Fruit fly (Drosophila melanogaster) whole organism, embryonic: ENCODE results near the gene CG31548.

Experiments
- Adf1 ChIP-seq: fragments of 200-800 bp; sonication (Bioruptor generic); IDR thresholded peaks from 2 replicates; pipeline ENCODE4 v1.3.6; 2022; ENCODE audit warnings: missing biosample characterization, missing genetic modification characterization
- Atf-2 ChIP-seq: fragments of 200-800 bp; sonication (Bioruptor generic); optimal IDR thresholded peaks from 2 replicates; lab custom pipeline; 2016; ENCODE audit warnings: missing biosample characterization, missing genetic modification characterization
- CG10366 ChIP-seq: fragments of 200-800 bp; sonication (Bioruptor generic); IDR thresholded peaks from 2 replicates; pipeline ENCODE4 v1.3.6; 2022; ENCODE audit warnings: missing biosample characterization, missing genetic modification characterization
- CG11398 ChIP-seq: fragments of 200-800 bp; sonication (Bioruptor generic); optimal IDR thresholded peaks from 2 replicates; lab custom pipeline; 2016; ENCODE audit warnings: missing biosample characterization, missing genetic modification characterization
- CG12155 ChIP-seq: fragments of 200-800 bp; sonication (Bioruptor generic); optimal IDR thresholded peaks from 3 replicates; lab custom pipeline; 2016; ENCODE audit warnings: missing biosample characterization, missing genetic modification characterization
- CG13123 ChIP-seq: fragments of 200-800 bp; sonication (Bioruptor generic); optimal IDR thresholded peaks from 2 replicates; lab custom pipeline; 2016; ENCODE audit warnings: missing biosample characterization, missing genetic modification characterization
- CG14965 ChIP-seq: fragments of 200-800 bp; sonication (Bioruptor generic); optimal IDR thresholded peaks from 2 replicates; lab custom pipeline; 2016; ENCODE audit warnings: missing biosample characterization, missing genetic modification characterization, borderline replicate concordance
- CG15479 ChIP-seq: fragments of 200-800 bp; sonication (Bioruptor generic); optimal IDR thresholded peaks from 3 replicates; lab custom pipeline; 2019; ENCODE audit warnings: missing biosample characterization, mild to moderate bottlenecking, missing genetic modification characterization, moderate library complexity
- CG1602 ChIP-seq: fragments of 200-800 bp; sonication (Bioruptor generic); optimal IDR thresholded peaks from 3 replicates; lab custom pipeline; 2016; ENCODE audit warnings: missing biosample characterization, missing genetic modification characterization
- CG18764 ChIP-seq: fragments of 200-800 bp; sonication (Bioruptor generic); optimal IDR thresholded peaks from 3 replicates; lab custom pipeline; 2016; ENCODE audit warnings: missing biosample characterization, missing genetic modification characterization
- CG2712 ChIP-seq: fragments of 200-800 bp; optimal IDR thresholded peaks from 3 replicates; lab custom pipeline; 2019; ENCODE audit warnings: missing biosample characterization, mild to moderate bottlenecking, missing genetic modification characterization, moderate library complexity
- CG32767 ChIP-seq: fragments of 200-800 bp; sonication (Bioruptor generic); IDR thresholded peaks from 2 replicates; pipeline ENCODE4 v1.3.6; 2022; ENCODE audit warnings: missing biosample characterization, missing genetic modification characterization
- CG42726 ChIP-seq: fragments of 200-800 bp; sonication (Bioruptor generic); IDR thresholded peaks from 2 replicates; pipeline ENCODE4 v1.3.6; 2022; ENCODE audit warnings: missing biosample characterization, missing genetic modification characterization; ENCODE audit not compliant: partially characterized antibody
- CG6175 ChIP-seq: fragments of 200-800 bp; sonication (Bioruptor generic); IDR thresholded peaks from 3 replicates; pipeline ENCODE4 v1.3.6; 2022; ENCODE audit warnings: missing biosample characterization, missing genetic modification characterization
- CG8478 ChIP-seq: fragments of >200 bp; optimal IDR thresholded peaks from 2 replicates; lab custom pipeline; 2018
- Drgx ChIP-seq: fragments of 200-800 bp; sonication (Bioruptor generic); IDR thresholded peaks from 2 replicates; pipeline ENCODE4 v1.3.6; 2022; ENCODE audit warnings: missing biosample characterization, missing genetic modification characterization
- Ets65A ChIP-seq: fragments of 200-800 bp; sonication (Bioruptor generic); peaks from one replicate; lab custom pipeline; 2016; ENCODE audit warnings: missing biosample characterization, missing genetic modification characterization
- Ets97D ChIP-seq: fragments of 200-800 bp; sonication (Bioruptor generic); optimal IDR thresholded peaks from 3 replicates; lab custom pipeline; 2016; ENCODE audit warnings: missing biosample characterization, missing genetic modification characterization
- Hmx ChIP-seq: fragments of 200-800 bp; sonication (Bioruptor generic); optimal IDR thresholded peaks from 2 replicates; lab custom pipeline; 2016; ENCODE audit warnings: missing biosample characterization, missing genetic modification characterization
- Hr3 ChIP-seq: fragments of 200-800 bp; sonication (Bioruptor generic); optimal IDR thresholded peaks from 3 replicates; lab custom pipeline; 2016; ENCODE audit warnings: missing biosample characterization, missing genetic modification characterization
- Lpt ChIP-seq: fragments of >200 bp; optimal IDR thresholded peaks from 2 replicates; lab custom pipeline; 2018; ENCODE audit warnings: missing biosample characterization, missing genetic modification characterization
- MTF-1 ChIP-seq: fragments of 200-800 bp; sonication (Bioruptor generic); optimal IDR thresholded peaks from 2 replicates; lab custom pipeline; 2018; ENCODE audit warnings: missing biosample characterization, mild to moderate bottlenecking, missing genetic modification characterization, borderline replicate concordance
- Med ChIP-seq: fragments of 200-800 bp; sonication (Bioruptor generic); peaks from one replicate; lab custom pipeline; 2016; ENCODE audit warnings: missing biosample characterization, missing genetic modification characterization, mild to moderate bottlenecking, inconsistent platforms, moderate library complexity
- Sin3A ChIP-seq: fragments of >200 bp; optimal IDR thresholded peaks from 2 replicates; lab custom pipeline; 2018
- ara ChIP-seq: fragments of 200-800 bp; sonication (Bioruptor generic); IDR thresholded peaks from 2 replicates; pipeline ENCODE4 v1.3.6; 2022; ENCODE audit warnings: missing biosample characterization, missing genetic modification characterization
- az2 ChIP-seq: fragments of 200-800 bp; sonication (Bioruptor generic); optimal IDR thresholded peaks from 3 replicates; lab custom pipeline; 2016; ENCODE audit warnings: missing biosample characterization, missing genetic modification characterization
- bsh ChIP-seq, 2 experiments: fragments of 200-800 bp; sonication (Bioruptor generic); optimal IDR thresholded peaks; 2 replicates each; lab custom pipeline; 2017 to 2018; ENCODE audit warnings: mild to moderate bottlenecking in 2 of 2, missing biosample characterization in 2 of 2, missing genetic modification characterization in 2 of 2, moderate library complexity in 1 of 2
- crol ChIP-seq: fragments of 200-800 bp; sonication (Bioruptor generic); IDR thresholded peaks from 2 replicates; pipeline ENCODE4 v1.3.6; 2022; ENCODE audit warnings: missing biosample characterization, missing genetic modification characterization
- danr ChIP-seq: fragments of 200-800 bp; sonication (Bioruptor generic); IDR thresholded peaks from 2 replicates; pipeline ENCODE4 v1.3.6; 2022; ENCODE audit warnings: missing biosample characterization, missing genetic modification characterization
- fd3F ChIP-seq: fragments of 200-800 bp; sonication (Bioruptor generic); optimal IDR thresholded peaks from 2 replicates; lab custom pipeline; 2018; ENCODE audit warnings: missing biosample characterization, mild to moderate bottlenecking, missing genetic modification characterization, moderate library complexity
- grau ChIP-seq: fragments of 200-800 bp; optimal IDR thresholded peaks from 3 replicates; lab custom pipeline; 2019; ENCODE audit warnings: missing biosample characterization, mild to moderate bottlenecking, missing genetic modification characterization, moderate library complexity
- kay ChIP-seq: fragments of 200-800 bp; sonication (Bioruptor generic); optimal IDR thresholded peaks from 2 replicates; lab custom pipeline; 2016; ENCODE audit warnings: missing biosample characterization, missing genetic modification characterization
- kni ChIP-seq: fragments of 200-800 bp; sonication (Bioruptor generic); optimal IDR thresholded peaks from 3 replicates; lab custom pipeline; 2017; ENCODE audit warnings: mild to moderate bottlenecking, missing biosample characterization, missing genetic modification reagents, missing genetic modification characterization
- lmd ChIP-seq: fragments of 200-800 bp; sonication (Bioruptor generic); IDR thresholded peaks from 2 replicates; pipeline ENCODE4 v1.3.6; 2022; ENCODE audit warnings: missing biosample characterization, missing genetic modification characterization
- pan ChIP-seq, 4 experiments: fragments of >200 bp in 3 of 4; fragments of 200-800 bp in 1 of 4; sonication (Bioruptor generic) in 1 of 4; optimal IDR thresholded peaks in 3 of 4; IDR thresholded peaks in 1 of 4; 2 replicates each; pipeline versions ENCODE4 v1.3.6 to Lab custom; 2017 to 2022; ENCODE audit warnings: missing biosample characterization in 2 of 4, missing genetic modification characterization in 2 of 4, mixed read lengths in 1 of 4
- prd ChIP-seq, 3 experiments: fragments of >200 bp in 2 of 3; fragments of 200-800 bp in 1 of 3; sonication (Bioruptor generic) in 1 of 3; optimal IDR thresholded peaks in 2 of 3; IDR thresholded peaks in 1 of 3; 2 replicates in 2 of 3; 3 replicates in 1 of 3; pipeline versions ENCODE4 v1.3.6 to Lab custom; 2017 to 2022; ENCODE audit warnings: missing biosample characterization in 1 of 3, missing genetic modification characterization in 1 of 3
- pros ChIP-seq: fragments of 200-800 bp; sonication (Bioruptor generic); optimal IDR thresholded peaks from 3 replicates; lab custom pipeline; 2019; ENCODE audit warnings: missing biosample characterization, mild to moderate bottlenecking, missing genetic modification characterization, moderate library complexity
- row ChIP-seq: fragments of 200-800 bp; sonication (Bioruptor generic); IDR thresholded peaks from 3 replicates; pipeline ENCODE4 v1.3.6; 2022; ENCODE audit warnings: missing biosample characterization, missing genetic modification characterization
- sd ChIP-seq: fragments of 200-800 bp; sonication (Bioruptor generic); optimal IDR thresholded peaks from 3 replicates; lab custom pipeline; 2018; ENCODE audit warnings: missing biosample characterization, mild to moderate bottlenecking, missing genetic modification characterization, moderate library complexity
- sens ChIP-seq: fragments of 200-800 bp; sonication (Bioruptor generic); peaks from one replicate; lab custom pipeline; 2016; ENCODE audit warnings: missing biosample characterization, missing genetic modification characterization
- slbo ChIP-seq: fragments of 200-800 bp; sonication (Bioruptor generic); IDR thresholded peaks from 2 replicates; pipeline ENCODE4 v1.3.6; 2022; ENCODE audit warnings: missing biosample characterization, missing genetic modification characterization
- sob ChIP-seq: fragments of 200-800 bp; sonication (Bioruptor generic); IDR thresholded peaks from 2 replicates; pipeline ENCODE4 v1.3.6; 2022; ENCODE audit warnings: missing biosample characterization, missing genetic modification characterization
- unc-4 ChIP-seq: fragments of 200-800 bp; sonication (Bioruptor generic); IDR thresholded peaks from 2 replicates; pipeline ENCODE4 v1.3.6; 2022; ENCODE audit warnings: missing biosample characterization, missing genetic modification characterization; ENCODE audit not compliant: partially characterized antibody
- vfl ChIP-seq: fragments of 200-800 bp; sonication (Bioruptor generic); optimal IDR thresholded peaks from 2 replicates; lab custom pipeline; 2016; ENCODE audit warnings: missing biosample characterization, missing genetic modification characterization
- zfh2 ChIP-seq: fragments of 200-800 bp; sonication (Bioruptor generic); optimal IDR thresholded peaks from 2 replicates; lab custom pipeline; 2016; ENCODE audit warnings: missing biosample characterization, missing genetic modification characterization

CG31548 gene

dm6 chr3R:5620387-5620956 is 16.2 kb downstream of the CG31548 start (continued):
- TF ChIP-seq Hmx (GFP tag; lab: Kevin White, UChicago) (peak; percentile 9), Ets97D (GFP tag; lab: Kevin White, UChicago) (peak; percentile 24), fd3F (GFP tag; lab: Kevin White, UChicago) (peak; percentile 14), vfl (GFP tag; lab: Kevin White, UChicago) (peak; percentile 44), CG18764 (GFP tag; lab: Kevin White, UChicago) (peak; percentile 50), kay (peak; percentile 10)

- TF ChIP-seq CG12155 (GFP tag; lab: Kevin White, UChicago) (no peak), prd (optimal IDR thresholded peaks at IDR 0.05; lab: Kevin White, UChicago) (no peak), prd (GFP tag; IDR thresholded peaks at IDR 0.05; lab: Robert Waterston, UW) (peak; percentile 23; the same call in 1 of the 3 replicates), CG6175 (0 out of 3 replicates have a peak, but pooled peaks have one; percentile 8), CG32767 (GFP tag; lab: Robert Waterston, UW) (no peak), row (GFP tag; lab: Robert Waterston, UW) (0 out of 3 replicates have a peak, but pooled peaks have one; percentile 30), pan (optimal IDR thresholded peaks at IDR 0.05; lab: Kevin White, UChicago) (no peak), pan (GFP tag; optimal IDR thresholded peaks at IDR 0.05 in 1 of 2, IDR thresholded peaks at IDR 0.05 in 1 of 2) (peak in 1 of 2 experiments; percentile 14), sens (GFP tag; lab: Kevin White, UChicago) (peak; percentile 68), ara (GFP tag; lab: Robert Waterston, UW) (0 out of 2 replicates have a peak, but pooled peaks have one; percentile 34), Drgx (GFP tag; lab: Robert Waterston, UW) (peak; percentile 67), unc-4 (GFP tag; lab: Robert Waterston, UW) (no peak), grau (tag; lab: Kevin White, UChicago) (peak; percentile 47), Ets65A (GFP tag; lab: Kevin White, UChicago) (peak; percentile 50), CG10366 (GFP tag; lab: Robert Waterston, UW) (no peak)
These were observed 18.6 kb downstream of the CG31548 start for dm6 chr3R:5617923-5618623.

DNA sequence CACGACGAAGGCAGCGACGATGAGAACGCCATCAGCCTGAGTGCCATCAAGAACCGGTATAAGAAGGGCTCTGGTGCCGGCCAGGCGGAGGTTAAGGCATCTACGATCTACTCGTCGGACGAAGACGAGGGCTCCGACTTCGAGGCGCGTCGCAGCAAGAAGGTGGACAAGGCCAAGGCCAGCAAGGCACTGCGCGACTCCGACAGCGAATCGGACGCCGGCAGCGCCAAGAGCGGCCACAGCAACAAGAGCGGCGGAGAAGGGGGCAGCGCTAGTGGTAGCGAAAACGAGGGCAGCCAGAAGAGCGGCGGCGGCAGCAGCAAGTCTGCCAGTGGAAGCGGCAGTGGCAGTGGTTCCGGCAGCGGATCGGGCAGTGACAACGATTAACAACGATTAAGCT is 21.2 kb downstream of the CG31548 start:
- TF ChIP-seq CG15479 (GFP tag; lab: Kevin White, UChicago) (no peak), Adf1 (GFP tag; lab: Robert Waterston, UW) (peak; percentile 33; the same call in 1 of the 2 replicates), danr (no peak), kni (GFP tag; lab: Kevin White, UChicago) (no peak), CG8478 (lab: Kevin White, UChicago) (peak; percentile 11), sd (no peak), Med (GFP tag; lab: Kevin White, UChicago) (peak; percentile 37), crol (GFP tag; lab: Robert Waterston, UW) (0 out of 2 replicates have a peak, but pooled peaks have one; percentile 9), Hr3 (GFP tag; lab: Kevin White, UChicago) (no peak), CG1602 (GFP tag; lab: Kevin White, UChicago) (no peak), CG13123 (GFP tag; lab: Kevin White, UChicago) (no peak), lmd (GFP tag; lab: Robert Waterston, UW) (no peak)

dm6 chr3R:5613114-5613443 is 23.6 kb downstream of the CG31548 start, which contains the start of gene Atu:
TSS of gene Atu (plus strand) at chr3R:5613358.
- peak; percentile 52 for TF ChIP-seq sob (GFP tag; lab: Robert Waterston, UW)
- no peak for TF ChIP-seq az2 (GFP tag; lab: Kevin White, UChicago)
- TF ChIP-seq MTF-1 (GFP tag; lab: Kevin White, UChicago) = no peak
- no peak for TF ChIP-seq Lpt
- no peak for TF ChIP-seq pros (GFP tag; lab: Kevin White, UChicago)
- peak; percentile 92 for TF ChIP-seq Sin3A (lab: Kevin White, UChicago)
- TF ChIP-seq CG11398 (GFP tag; lab: Kevin White, UChicago) = no peak
- TF ChIP-seq Atf-2 (GFP tag; lab: Kevin White, UChicago) = no peak
- TF ChIP-seq kni (GFP tag; lab: Kevin White, UChicago) = no peak
- TF ChIP-seq slbo (GFP tag; lab: Robert Waterston, UW) = peak; percentile 49; the same call in 1 of the 2 replicates
- TF ChIP-seq CG14965 (GFP tag; lab: Kevin White, UChicago) = no peak
- peak; percentile 49 for TF ChIP-seq CG2712 (tag; lab: Kevin White, UChicago)
- TF ChIP-seq CG42726 (GFP tag; lab: Robert Waterston, UW) = no peak
- TF ChIP-seq zfh2 (GFP tag; lab: Kevin White, UChicago) = peak; percentile 38
- TF ChIP-seq bsh (GFP tag; optimal IDR thresholded peaks at IDR 0.05; lab: Kevin White, UChicago) = peak in 1 of 2 experiments; percentile 1
